Worm (Caenorhabditis elegans) whole organism, late embryonic: ENCODE data around the gene rpoa-1.

Source experiments
- T23F11.4 ChIP-seq: fragments of 200-800 bp; sonication (Bioruptor generic); optimal IDR thresholded peaks from 2 replicates; lab custom pipeline; 2018; ENCODE audit warnings: mild to moderate bottlenecking, missing genetic modification characterization, missing compliant biosample characterization
- ama-1 ChIP-seq: fragments of 150-350 bp; optimal IDR thresholded peaks from 2 replicates; lab custom pipeline; 2014
- ceh-45 ChIP-seq: fragments of 200-800 bp; sonication (Bioruptor generic); IDR thresholded peaks from 2 replicates; pipeline ENCODE4 v1.3.6; 2022; ENCODE audit warnings: missing genetic modification reagents, missing genetic modification characterization, missing compliant biosample characterization
- ceh-6 ChIP-seq: fragments of 200-800 bp; sonication (Bioruptor generic); optimal IDR thresholded peaks from 2 replicates; lab custom pipeline; 2018; ENCODE audit warnings: mild to moderate bottlenecking, missing genetic modification characterization, missing compliant biosample characterization
- ceh-9 ChIP-seq: sonication (generic microtip); optimal IDR thresholded peaks from 2 replicates; lab custom pipeline; 2016; ENCODE audit warnings: mild to moderate bottlenecking, missing genetic modification characterization, inconsistent platforms, missing compliant biosample characterization
- che-1 ChIP-seq: sonication (generic microtip); optimal IDR thresholded peaks from 2 replicates; lab custom pipeline; 2016; ENCODE audit warnings: mild to moderate bottlenecking, missing genetic modification characterization, missing compliant biosample characterization
- eyg-1 ChIP-seq: sonication (generic microtip); optimal IDR thresholded peaks from 2 replicates; lab custom pipeline; 2016; ENCODE audit warnings: missing genotype, missing genetic modification characterization, missing compliant biosample characterization
- gmeb-2 ChIP-seq: sonication (generic microtip); optimal IDR thresholded peaks from 2 replicates; lab custom pipeline; 2016; ENCODE audit warnings: missing genetic modification characterization, inconsistent platforms, missing compliant biosample characterization
- hlh-6 ChIP-seq: sonication (generic microtip); optimal IDR thresholded peaks from 2 replicates; lab custom pipeline; 2016; ENCODE audit warnings: missing genotype, missing genetic modification characterization, missing compliant biosample characterization
- nfya-1 ChIP-seq: sonication (generic microtip); optimal IDR thresholded peaks from 2 replicates; lab custom pipeline; 2017; ENCODE audit warnings: missing genetic modification characterization, mild to moderate bottlenecking, missing compliant biosample characterization, antibody characterized with exemption, moderate library complexity
- nhr-11 ChIP-seq: fragments of 150-350 bp; optimal IDR thresholded peaks from 2 replicates; lab custom pipeline; 2014; ENCODE audit warnings: missing biosample characterization, missing genetic modification characterization
- odd-2 ChIP-seq: sonication (generic microtip); optimal IDR thresholded peaks from 2 replicates; lab custom pipeline; 2017; ENCODE audit warnings: antibody characterized with exemption, mild to moderate bottlenecking, missing genetic modification characterization, missing compliant biosample characterization
- pqm-1 ChIP-seq: sonication (generic microtip); optimal IDR thresholded peaks from 2 replicates; lab custom pipeline; 2016; ENCODE audit warnings: missing genetic modification characterization, missing compliant biosample characterization
- unc-55 ChIP-seq: sonication (generic microtip); optimal IDR thresholded peaks from 2 replicates; lab custom pipeline; 2017; ENCODE audit warnings: missing biosample characterization, missing genetic modification reagents, missing genetic modification characterization

DNA sequence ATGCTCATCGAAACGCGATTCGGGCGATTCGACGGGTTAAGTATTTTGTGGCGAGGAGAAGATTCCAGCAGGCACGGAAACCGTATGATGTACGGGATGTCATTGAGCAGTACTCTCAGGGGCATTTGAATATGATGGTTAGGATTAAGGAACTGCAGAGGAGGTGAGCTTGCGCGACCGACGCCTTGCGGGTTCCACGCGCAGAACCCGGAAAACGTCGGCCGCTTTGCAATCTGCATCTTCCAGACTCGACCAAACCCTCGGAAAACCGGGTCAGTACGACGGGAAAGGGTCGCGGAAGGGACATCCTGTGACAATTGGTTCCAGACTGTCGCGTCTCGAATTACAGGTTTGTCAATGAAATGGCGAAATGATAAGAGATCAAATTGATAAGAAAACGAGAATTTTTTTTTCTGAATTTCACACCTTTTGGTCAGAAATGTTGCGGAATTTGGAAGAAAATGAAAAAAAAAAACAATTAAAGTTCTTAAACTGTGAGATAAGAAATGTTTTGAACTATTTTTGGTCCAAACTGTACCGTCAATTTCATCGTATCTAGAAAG, 17.0 kb upstream of the rpoa-1 start:
- TF ChIP-seq eyg-1 (tag; lab: Kevin White, UChicago), result no peak
- no peak for TF ChIP-seq nhr-11
- no peak for TF ChIP-seq gmeb-2 (tag; lab: Kevin White, UChicago)
- TF ChIP-seq nfya-1, result no peak
- no peak for TF ChIP-seq hlh-6 (tag; lab: Kevin White, UChicago)
- no peak for TF ChIP-seq odd-2
- no peak for TF ChIP-seq ceh-6 (GFP tag; lab: Kevin White, UChicago)
- no peak for TF ChIP-seq ama-1 (lab: Kevin White, UChicago)
- TF ChIP-seq che-1 (tag; lab: Kevin White, UChicago), result no peak
- no peak for TF ChIP-seq T23F11.4
- TF ChIP-seq ceh-45 (GFP tag; lab: Robert Waterston, UW), result no peak
- TF ChIP-seq ceh-9 (tag; lab: Kevin White, UChicago), result no peak
- no peak for TF ChIP-seq pqm-1
- no peak for TF ChIP-seq unc-55 (GFP tag; lab: Kevin White, UChicago)
